Worm (Caenorhabditis elegans): Measurements from ENCODE around the gene polq-1.

DNA sequence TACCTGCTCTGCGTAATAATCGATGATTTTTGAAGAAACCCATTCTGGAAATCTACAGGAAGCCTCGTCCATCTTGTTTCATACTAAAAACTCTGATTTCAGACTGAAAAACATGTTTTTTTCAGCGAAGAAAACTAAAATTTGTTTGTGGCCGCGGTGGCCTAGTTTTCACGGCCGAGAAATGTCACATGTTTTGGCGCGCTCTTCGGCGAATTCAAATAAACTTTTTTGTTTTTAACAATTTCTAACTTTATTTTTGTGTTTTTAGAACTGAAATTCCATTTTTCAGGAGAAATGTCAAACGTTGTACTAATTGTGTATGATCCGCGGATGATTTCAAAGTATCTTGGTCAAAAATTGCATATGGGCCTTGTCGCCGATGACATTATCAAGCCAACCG is at the start of gene polq-1, which contains the start of gene him-10:
- no peak for TF ChIP-seq ama-1 (optimal IDR thresholded peaks at IDR 0.05)
- TF ChIP-seq hlh-15 (tag; optimal IDR thresholded peaks at IDR 0.05), result no peak
- no peak for TF ChIP-seq sox-4 (tag; optimal IDR thresholded peaks at IDR 0.05)
- TF ChIP-seq che-1 (tag; optimal IDR thresholded peaks at IDR 0.05), result no peak
- no peak for TF ChIP-seq dmd-4 (tag; optimal IDR thresholded peaks at IDR 0.05; ENCODE audit: borderline replicate concordance)
- no peak for TF ChIP-seq fkh-10 (GFP tag; optimal IDR thresholded peaks at IDR 0.05)
- TF ChIP-seq ceh-6 (GFP tag; optimal IDR thresholded peaks at IDR 0.05), result no peak
- TF ChIP-seq K02D7.2 (tag; optimal IDR thresholded peaks at IDR 0.05), result no peak
- no peak for TF ChIP-seq unc-42 (tag; optimal IDR thresholded peaks at IDR 0.05)
- TF ChIP-seq dve-1 (tag; optimal IDR thresholded peaks at IDR 0.05), result no peak
- no peak for TF ChIP-seq ceh-45 (GFP tag; IDR thresholded peaks at IDR 0.05)
- no peak for TF ChIP-seq pqm-1 (tag; optimal IDR thresholded peaks at IDR 0.05)
- TF ChIP-seq pat-9 (tag; optimal IDR thresholded peaks at IDR 0.05), result no peak

Data from whole organism, late embryonic.